Fruit fly (Drosophila melanogaster) whole organism, embryonic: ENCODE measurements around the gene E2f1.
A peak's percentile ranks its signal among the peaks of the same experiment; 100 is the strongest.

Experiments
- Adf1 ChIP-seq: fragments of 200-800 bp; sonication (Bioruptor generic); IDR thresholded peaks from 2 replicates; pipeline ENCODE4 v1.3.6; 2022; ENCODE audit warnings: missing biosample characterization, missing genetic modification characterization
- Bteb2 ChIP-seq: fragments of 200-800 bp; sonication (Bioruptor generic); optimal IDR thresholded peaks from 2 replicates; lab custom pipeline; 2016; ENCODE audit warnings: missing biosample characterization, missing genetic modification characterization
- CG11696 ChIP-seq: fragments of 200-800 bp; sonication (Bioruptor generic); IDR thresholded peaks from 2 replicates; pipeline ENCODE4 v1.3.6; 2022; ENCODE audit warnings: missing biosample characterization, missing genetic modification characterization
- CG1233 ChIP-seq: fragments of 200-800 bp; sonication (Bioruptor generic); optimal IDR thresholded peaks from 4 replicates; lab custom pipeline; 2018; ENCODE audit warnings: missing biosample characterization, mild to moderate bottlenecking, missing genetic modification characterization
- CG13123 ChIP-seq: fragments of 200-800 bp; sonication (Bioruptor generic); optimal IDR thresholded peaks from 2 replicates; lab custom pipeline; 2016; ENCODE audit warnings: missing biosample characterization, missing genetic modification characterization
- CG13287 ChIP-seq: fragments of 200-800 bp; sonication (Bioruptor generic); IDR thresholded peaks from 2 replicates; pipeline ENCODE4 v1.3.6; 2022; ENCODE audit warnings: missing biosample characterization, missing genetic modification characterization; ENCODE audit not compliant: partially characterized antibody
- CG14050 ChIP-seq: fragments of 200-800 bp; sonication (Bioruptor generic); IDR thresholded peaks from 3 replicates; pipeline ENCODE4 v1.3.6; 2022; ENCODE audit warnings: missing biosample characterization, missing genetic modification characterization
- CG17328 ChIP-seq: fragments of 200-800 bp; sonication (Bioruptor generic); IDR thresholded peaks from 2 replicates; pipeline ENCODE4 v1.3.6; 2022; ENCODE audit warnings: missing biosample characterization, missing genetic modification characterization
- CG17568 ChIP-seq: fragments of 200-800 bp; sonication (Bioruptor generic); optimal IDR thresholded peaks from 2 replicates; lab custom pipeline; 2018; ENCODE audit warnings: missing biosample characterization, mild to moderate bottlenecking, missing genetic modification characterization, moderate library complexity
- CG18476 ChIP-seq: fragments of 200-800 bp; sonication (Bioruptor generic); optimal IDR thresholded peaks from 2 replicates; lab custom pipeline; 2016; ENCODE audit warnings: missing biosample characterization, mild to moderate bottlenecking, missing genetic modification characterization
- CG18764 ChIP-seq: fragments of 200-800 bp; sonication (Bioruptor generic); optimal IDR thresholded peaks from 3 replicates; lab custom pipeline; 2016; ENCODE audit warnings: missing biosample characterization, missing genetic modification characterization
- CG30431 ChIP-seq: fragments of 200-800 bp; sonication (Bioruptor generic); optimal IDR thresholded peaks from 2 replicates; lab custom pipeline; 2017; ENCODE audit warnings: missing biosample characterization, missing genetic modification characterization
- CG3407 ChIP-seq: fragments of 200-800 bp; sonication (Bioruptor generic); optimal IDR thresholded peaks from 2 replicates; lab custom pipeline; 2018; ENCODE audit warnings: missing biosample characterization, mild to moderate bottlenecking, missing genetic modification characterization
- CG3995 ChIP-seq: fragments of 200-800 bp; sonication (Bioruptor generic); optimal IDR thresholded peaks from 3 replicates; lab custom pipeline; 2016; ENCODE audit warnings: missing biosample characterization, missing genetic modification characterization
- CG4854 ChIP-seq: fragments of 200-800 bp; sonication (Bioruptor generic); optimal IDR thresholded peaks from 2 replicates; lab custom pipeline; 2016; ENCODE audit warnings: missing biosample characterization, missing genetic modification characterization, inconsistent platforms
- CG5245 ChIP-seq: fragments of 200-800 bp; sonication (Bioruptor generic); optimal IDR thresholded peaks from 3 replicates; lab custom pipeline; 2016; ENCODE audit warnings: missing biosample characterization, missing genetic modification characterization
- CG8388 ChIP-seq: fragments of 200-800 bp; sonication (Bioruptor generic); optimal IDR thresholded peaks from 2 replicates; lab custom pipeline; 2019; ENCODE audit warnings: missing biosample characterization, mild to moderate bottlenecking, missing genetic modification characterization, moderate library complexity
- CoRest ChIP-seq: fragments of 200-800 bp; sonication (Bioruptor generic); optimal IDR thresholded peaks from 3 replicates; lab custom pipeline; 2018; ENCODE audit warnings: missing biosample characterization, mild to moderate bottlenecking, missing genetic modification characterization, moderate library complexity
- Dbx ChIP-seq: fragments of 200-800 bp; sonication (Bioruptor generic); IDR thresholded peaks from 3 replicates; pipeline ENCODE4 v1.3.6; 2022; ENCODE audit warnings: missing biosample characterization, missing genetic modification characterization
- Dip2 ChIP-seq: fragments of 200-800 bp; sonication (Bioruptor generic); IDR thresholded peaks from 2 replicates; pipeline ENCODE4 v1.3.6; 2022; ENCODE audit warnings: missing biosample characterization, missing genetic modification characterization
- Dip3 ChIP-seq: fragments of 200-800 bp; sonication (Bioruptor generic); optimal IDR thresholded peaks from 3 replicates; lab custom pipeline; 2016; ENCODE audit warnings: missing biosample characterization, missing genetic modification characterization
- Dp ChIP-seq: fragments of 200-800 bp; sonication (Bioruptor generic); optimal IDR thresholded peaks from 2 replicates; lab custom pipeline; 2018; ENCODE audit warnings: missing biosample characterization, mild to moderate bottlenecking, missing genetic modification characterization, moderate library complexity
- Dref ChIP-seq: fragments of 200-800 bp; sonication (Bioruptor generic); IDR thresholded peaks from 2 replicates; pipeline ENCODE4 v1.3.6; 2022; ENCODE audit warnings: missing biosample characterization, missing genetic modification characterization
- GATAe ChIP-seq: fragments of 200-800 bp; sonication (Bioruptor generic); conservative IDR thresholded peaks from 2 replicates; pipeline ENCODE4 v1.3.6; 2022; ENCODE audit warnings: missing biosample characterization, missing genetic modification characterization
- HLH3B ChIP-seq: fragments of 200-800 bp; sonication (Bioruptor generic); IDR thresholded peaks from 2 replicates; pipeline ENCODE4 v1.3.6; 2022; ENCODE audit warnings: missing biosample characterization, missing genetic modification characterization
- HLHmδ ChIP-seq: fragments of 200-800 bp; sonication (Bioruptor generic); optimal IDR thresholded peaks from 2 replicates; lab custom pipeline; 2018; ENCODE audit warnings: missing biosample characterization, mild to moderate bottlenecking, missing genetic modification characterization, moderate library complexity
- Hr3 ChIP-seq: fragments of 200-800 bp; sonication (Bioruptor generic); optimal IDR thresholded peaks from 3 replicates; lab custom pipeline; 2016; ENCODE audit warnings: missing biosample characterization, missing genetic modification characterization
- Kr ChIP-seq: fragments of 200-800 bp; sonication (Bioruptor generic); optimal IDR thresholded peaks from 2 replicates; lab custom pipeline; 2017; ENCODE audit warnings: missing biosample characterization, mild to moderate bottlenecking, missing genetic modification characterization
- Lhr ChIP-seq: fragments of 200-800 bp; sonication (Bioruptor generic); optimal IDR thresholded peaks from 3 replicates; lab custom pipeline; 2017; ENCODE audit warnings: mild to moderate bottlenecking, missing biosample characterization, missing genetic modification reagents, missing genetic modification characterization
- MTF-1 ChIP-seq: fragments of 200-800 bp; sonication (Bioruptor generic); optimal IDR thresholded peaks from 2 replicates; lab custom pipeline; 2018; ENCODE audit warnings: missing biosample characterization, mild to moderate bottlenecking, missing genetic modification characterization, borderline replicate concordance
- Nf-YB ChIP-seq: fragments of 200-800 bp; sonication (Bioruptor generic); optimal IDR thresholded peaks from 3 replicates; lab custom pipeline; 2019; ENCODE audit warnings: missing biosample characterization, mild to moderate bottlenecking, missing genetic modification characterization, moderate library complexity
- Oaz ChIP-seq: fragments of 200-800 bp; sonication (Bioruptor generic); IDR thresholded peaks from 2 replicates; pipeline ENCODE4 v1.3.6; 2022; ENCODE audit warnings: missing biosample characterization, missing genetic modification characterization
- Rx ChIP-seq: fragments of 200-800 bp; sonication (Bioruptor generic); IDR thresholded peaks from 2 replicates; pipeline ENCODE4 v1.3.6; 2022; ENCODE audit warnings: missing biosample characterization, missing genetic modification characterization
- Scr ChIP-seq: fragments of 200-800 bp; sonication (Bioruptor generic); IDR thresholded peaks from 2 replicates; pipeline ENCODE4 v1.3.6; 2022; ENCODE audit warnings: missing biosample characterization, missing genetic modification characterization; ENCODE audit not compliant: partially characterized antibody
- Sin3A ChIP-seq: fragments of >200 bp; optimal IDR thresholded peaks from 2 replicates; lab custom pipeline; 2018
- Xrp1 ChIP-seq: fragments of 200-800 bp; sonication (Bioruptor generic); IDR thresholded peaks from 2 replicates; pipeline ENCODE4 v1.3.6; 2022; ENCODE audit warnings: missing biosample characterization, missing genetic modification characterization
- YL-1 ChIP-seq: fragments of 200-800 bp; sonication (Bioruptor generic); optimal IDR thresholded peaks from 3 replicates; lab custom pipeline; 2017; ENCODE audit warnings: missing biosample characterization, mild to moderate bottlenecking, missing genetic modification characterization
- ac ChIP-seq: fragments of 200-800 bp; sonication (Bioruptor generic); optimal IDR thresholded peaks from 3 replicates; lab custom pipeline; 2017; ENCODE audit warnings: missing biosample characterization, mild to moderate bottlenecking, missing genetic modification characterization
- bsh ChIP-seq, 2 experiments: fragments of 200-800 bp; sonication (Bioruptor generic); optimal IDR thresholded peaks; 2 replicates each; lab custom pipeline; 2017 to 2018; ENCODE audit warnings: mild to moderate bottlenecking in 2 of 2, missing biosample characterization in 2 of 2, missing genetic modification characterization in 2 of 2, moderate library complexity in 1 of 2
- cas ChIP-seq: fragments of 200-800 bp; sonication (Bioruptor generic); IDR thresholded peaks from 2 replicates; pipeline ENCODE4 v1.3.6; 2022; ENCODE audit warnings: missing biosample characterization, missing genetic modification characterization
- ftz-f1 ChIP-seq: fragments of 200-800 bp; sonication (Bioruptor generic); optimal IDR thresholded peaks from 2 replicates; lab custom pipeline; 2016; ENCODE audit warnings: missing biosample characterization, missing genetic modification characterization
- gfzf ChIP-seq: fragments of 200-800 bp; sonication (Bioruptor generic); optimal IDR thresholded peaks from 2 replicates; lab custom pipeline; 2016; ENCODE audit warnings: missing biosample characterization, mild to moderate bottlenecking, missing genetic modification characterization, moderate library complexity
- grn ChIP-seq: fragments of 200-800 bp; sonication (Bioruptor generic); optimal IDR thresholded peaks from 3 replicates; lab custom pipeline; 2017; ENCODE audit warnings: missing biosample characterization, missing genetic modification characterization
- gro ChIP-seq: fragments of 200-800 bp; sonication (Bioruptor generic); optimal IDR thresholded peaks from 2 replicates; lab custom pipeline; 2016; ENCODE audit warnings: missing biosample characterization, missing genetic modification characterization
- ind ChIP-seq: fragments of 200-800 bp; sonication (Bioruptor generic); optimal IDR thresholded peaks from 3 replicates; lab custom pipeline; 2016; ENCODE audit warnings: missing biosample characterization, missing genetic modification characterization
- nau ChIP-seq: fragments of 200-800 bp; sonication (Bioruptor generic); optimal IDR thresholded peaks from 3 replicates; lab custom pipeline; 2017; ENCODE audit warnings: missing biosample characterization, mild to moderate bottlenecking, missing genetic modification characterization, missing genetic modification reagents
- peb ChIP-seq: fragments of 200-800 bp; sonication (Bioruptor generic); IDR thresholded peaks from 2 replicates; pipeline ENCODE4 v1.3.6; 2022; ENCODE audit warnings: missing biosample characterization, missing genetic modification characterization
- pfk ChIP-seq: fragments of 200-800 bp; sonication (Bioruptor generic); optimal IDR thresholded peaks from 2 replicates; lab custom pipeline; 2018; ENCODE audit warnings: missing biosample characterization, mild to moderate bottlenecking, missing genetic modification characterization, moderate library complexity
- schlank ChIP-seq: fragments of 200-800 bp; sonication (Bioruptor generic); optimal IDR thresholded peaks from 2 replicates; lab custom pipeline; 2018; ENCODE audit warnings: missing biosample characterization, mild to moderate bottlenecking, missing genetic modification characterization
- trh ChIP-seq: fragments of 200-800 bp; sonication (Bioruptor generic); optimal IDR thresholded peaks from 2 replicates; lab custom pipeline; 2016; ENCODE audit warnings: missing biosample characterization, missing genetic modification characterization
- zen ChIP-seq: fragments of 200-800 bp; sonication (Bioruptor generic); optimal IDR thresholded peaks from 3 replicates; lab custom pipeline; 2018; ENCODE audit warnings: missing biosample characterization, mild to moderate bottlenecking, missing genetic modification characterization, moderate library complexity

E2f1 gene

dm6 chr3R:21651048-21651887 is 9.4 kb downstream of the E2f1 start (continued):
- TF ChIP-seq CG5245 (GFP tag; lab: Kevin White, UChicago): no peak
- TF ChIP-seq GATAe: no peak
- TF ChIP-seq Dp (GFP tag; lab: Kevin White, UChicago): no peak
- TF ChIP-seq gfzf (GFP tag; lab: Kevin White, UChicago): no peak
- TF ChIP-seq CG4854 (GFP tag; lab: Kevin White, UChicago): no peak
- no peak for TF ChIP-seq gro (GFP tag; lab: Kevin White, UChicago)
- TF ChIP-seq Kr (GFP tag; lab: Kevin White, UChicago): no peak
- TF ChIP-seq CG11696: no peak
- no peak for TF ChIP-seq CG17568
- TF ChIP-seq CG8388: peak; percentile 33
- TF ChIP-seq Scr (GFP tag; lab: Robert Waterston, UW): no peak
- no peak for TF ChIP-seq CG14050 (GFP tag; lab: Robert Waterston, UW)
- no peak for TF ChIP-seq Dip2
- no peak for TF ChIP-seq CG18764 (GFP tag; lab: Kevin White, UChicago)
- no peak for TF ChIP-seq HLH3B (GFP tag; lab: Robert Waterston, UW)
- no peak for TF ChIP-seq Dip3 (GFP tag; lab: Kevin White, UChicago)
- no peak for TF ChIP-seq peb (GFP tag; lab: Robert Waterston, UW)
- no peak for TF ChIP-seq ftz-f1 (GFP tag; lab: Kevin White, UChicago)
- no peak for TF ChIP-seq zen (tag; lab: Kevin White, UChicago)
- TF ChIP-seq CG18476 (GFP tag; lab: Kevin White, UChicago): no peak
- peak; percentile 45 for TF ChIP-seq CoRest (tag; lab: Kevin White, UChicago)
- TF ChIP-seq ac (GFP tag; lab: Kevin White, UChicago): no peak
- no peak for TF ChIP-seq CG30431 (GFP tag; lab: Kevin White, UChicago)
- TF ChIP-seq grn (GFP tag; lab: Kevin White, UChicago): no peak
- no peak for TF ChIP-seq trh (GFP tag; lab: Kevin White, UChicago)
- no peak for TF ChIP-seq CG13123 (GFP tag; lab: Kevin White, UChicago)
- TF ChIP-seq CG17328 (GFP tag; lab: Robert Waterston, UW): no peak
- no peak for TF ChIP-seq Xrp1 (GFP tag; lab: Robert Waterston, UW)
- TF ChIP-seq cas (GFP tag; lab: Robert Waterston, UW): no peak
- TF ChIP-seq Sin3A (lab: Kevin White, UChicago): no peak
- no peak for TF ChIP-seq pfk
- TF ChIP-seq YL-1 (GFP tag; lab: Kevin White, UChicago): no peak
- peak; percentile 2 for TF ChIP-seq Lhr (GFP tag; lab: Kevin White, UChicago)
- peak; percentile 11 for TF ChIP-seq Hr3 (GFP tag; lab: Kevin White, UChicago)
- TF ChIP-seq Dbx (GFP tag; lab: Robert Waterston, UW): no peak
- no peak for TF ChIP-seq ind (GFP tag; lab: Kevin White, UChicago)
- TF ChIP-seq nau (GFP tag; lab: Kevin White, UChicago): no peak
- no peak for TF ChIP-seq CG1233 (GFP tag; lab: Kevin White, UChicago)
- no peak for TF ChIP-seq CG13287 (GFP tag; lab: Robert Waterston, UW)
- TF ChIP-seq Oaz (GFP tag; lab: Robert Waterston, UW): no peak
- no peak for TF ChIP-seq MTF-1
- TF ChIP-seq Dref (GFP tag; lab: Robert Waterston, UW): no peak
- no peak for TF ChIP-seq CG3995 (GFP tag; lab: Kevin White, UChicago)
- no peak for TF ChIP-seq HLHmδ
- TF ChIP-seq Rx (GFP tag; lab: Robert Waterston, UW): no peak
- TF ChIP-seq bsh (GFP tag; optimal IDR thresholded peaks at IDR 0.05; lab: Kevin White, UChicago): peak; percentile 46 to 81
- no peak for TF ChIP-seq Adf1
- TF ChIP-seq Nf-YB: no peak
- TF ChIP-seq CG3407 (GFP tag; lab: Kevin White, UChicago): no peak
- TF ChIP-seq Bteb2 (GFP tag; lab: Kevin White, UChicago): no peak
- no peak for TF ChIP-seq schlank (tag; lab: Kevin White, UChicago)
